Worm (Caenorhabditis elegans) whole organism, L1 larva: ENCODE results near the gene F59B10.5.

Experiments
- ceh-82 ChIP-seq, 3 experiments: fragments of 150-350 bp in 1 of 3; sonication (generic microtip) in 2 of 3; optimal IDR thresholded peaks; 2 replicates each; lab custom pipeline; 2014 to 2017; ENCODE audit warnings: missing biosample characterization in 3 of 3, missing genetic modification characterization in 3 of 3
- ceh-88 ChIP-seq: fragments of 200-800 bp; sonication (Bioruptor generic); IDR thresholded peaks from 2 replicates; pipeline ENCODE4 v1.3.6; 2022; ENCODE audit warnings: missing genetic modification characterization, missing compliant biosample characterization
- dsc-1 ChIP-seq: sonication (generic microtip); optimal IDR thresholded peaks from 2 replicates; lab custom pipeline; 2016; ENCODE audit warnings: mild to moderate bottlenecking, missing genetic modification characterization, missing compliant biosample characterization
- efl-1 ChIP-seq, 4 experiments: fragments of 150-350 bp; optimal IDR thresholded peaks in 3 of 4; peaks in 1 of 4; 1 replicate in 1 of 4; 2 replicates in 3 of 4; lab custom pipeline; 2014; ENCODE audit warnings: missing biosample characterization in 2 of 4, missing genetic modification characterization in 2 of 4, missing genetic modification reagents in 2 of 4
- elt-3 ChIP-seq, 6 experiments: fragments of 150-350 bp in 1 of 6; sonication (generic microtip); optimal IDR thresholded peaks; 2 replicates each; lab custom pipeline; 2017 to 2018; ENCODE audit warnings: missing biosample characterization in 6 of 6, missing genetic modification characterization in 6 of 6, inconsistent platforms in 1 of 6
- lin-13 ChIP-seq: fragments of 150-350 bp; optimal IDR thresholded peaks from 2 replicates; lab custom pipeline; 2014; ENCODE audit warnings: missing biosample characterization, missing genetic modification reagents, missing genetic modification characterization
- lin-39 ChIP-seq: fragments of 150-350 bp; optimal IDR thresholded peaks from 2 replicates; lab custom pipeline; 2014; ENCODE audit warnings: missing biosample characterization, missing genetic modification reagents, missing genetic modification characterization
- lir-3 ChIP-seq: sonication (generic microtip); optimal IDR thresholded peaks from 2 replicates; lab custom pipeline; 2016; ENCODE audit warnings: mild to moderate bottlenecking, missing genetic modification characterization, moderate library complexity, missing compliant biosample characterization; ENCODE audit not compliant: poor library complexity
- mep-1 ChIP-seq: fragments of 150-350 bp; optimal IDR thresholded peaks from 2 replicates; lab custom pipeline; 2014; ENCODE audit warnings: missing biosample characterization, missing genetic modification characterization
- nhr-237 ChIP-seq: fragments of 150-350 bp; optimal IDR thresholded peaks from 2 replicates; lab custom pipeline; 2014; ENCODE audit warnings: missing biosample characterization, missing genetic modification characterization
- nhr-28 ChIP-seq: fragments of 150-350 bp; optimal IDR thresholded peaks from 2 replicates; lab custom pipeline; 2014; ENCODE audit warnings: missing biosample characterization, missing genetic modification characterization
- pag-3 ChIP-seq: sonication (generic microtip); optimal IDR thresholded peaks from 2 replicates; lab custom pipeline; 2017; ENCODE audit warnings: missing genetic modification characterization, mild to moderate bottlenecking, missing compliant biosample characterization, antibody characterized with exemption, borderline replicate concordance; ENCODE audit not compliant: insufficient read depth
- sptf-1 ChIP-seq: fragments of 150-350 bp; optimal IDR thresholded peaks from 2 replicates; lab custom pipeline; 2014; ENCODE audit warnings: missing biosample characterization, missing genetic modification characterization
- tlp-1 ChIP-seq: fragments of 150-350 bp; optimal IDR thresholded peaks from 2 replicates; lab custom pipeline; 2014; ENCODE audit warnings: missing biosample characterization, missing genetic modification characterization
- unc-30 ChIP-seq: sonication (generic microtip); optimal IDR thresholded peaks from 2 replicates; lab custom pipeline; 2017; ENCODE audit warnings: missing biosample characterization, missing genetic modification characterization
- unc-86 ChIP-seq: sonication (generic microtip); optimal IDR thresholded peaks from 2 replicates; lab custom pipeline; 2016; ENCODE audit warnings: missing genetic modification characterization, missing compliant biosample characterization
- vab-15 ChIP-seq: sonication (generic microtip); optimal IDR thresholded peaks from 2 replicates; lab custom pipeline; 2017; ENCODE audit warnings: missing genotype, mild to moderate bottlenecking, missing genetic modification characterization, missing compliant biosample characterization

The F59B10.5 gene

ce11 chrII:10476959-10477358, 46.5 kb downstream of the F59B10.5 start, which contains the start of gene ZK666.4:
Gene ZK666.4 (plus strand): TSS chrII:10477259.
- TF ChIP-seq sptf-1 (tag; lab: Kevin White, UChicago) = no peak
- no peak for TF ChIP-seq lin-13 (GFP tag; lab: Kevin White, UChicago)
- TF ChIP-seq vab-15 (tag; lab: Kevin White, UChicago) = no peak
- TF ChIP-seq pag-3 (tag; lab: Kevin White, UChicago) = no peak
- TF ChIP-seq ceh-88 (GFP tag; lab: Robert Waterston, UW) = no peak
- TF ChIP-seq elt-3 (tag; optimal IDR thresholded peaks at IDR 0.05; lab: Kevin White, UChicago) = no peak
- TF ChIP-seq unc-30 = no peak
- no peak for TF ChIP-seq nhr-237 (tag; lab: Kevin White, UChicago)
- no peak for TF ChIP-seq mep-1 (tag; lab: Kevin White, UChicago)
- no peak for TF ChIP-seq nhr-28 (tag; lab: Kevin White, UChicago)
- TF ChIP-seq lir-3 (tag; lab: Kevin White, UChicago) = no peak

DNA sequence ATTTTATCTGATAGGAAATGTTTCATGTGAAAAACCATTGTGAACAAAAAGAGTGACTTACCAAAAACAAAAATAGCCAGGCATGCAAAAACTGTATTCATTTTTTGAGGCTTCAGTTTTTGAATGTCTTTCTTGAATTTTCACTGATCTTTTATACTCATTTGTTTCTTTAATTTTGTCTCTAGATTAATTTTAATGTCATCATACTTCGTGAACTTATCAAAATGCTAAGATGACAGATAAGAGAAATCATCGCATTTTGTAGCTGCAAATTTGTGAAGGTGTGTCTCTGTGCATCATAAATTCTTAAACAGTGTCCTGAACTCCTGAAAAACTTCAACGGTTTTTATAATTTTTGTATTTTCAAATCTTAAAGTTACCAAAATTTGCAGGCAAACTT, 47.4 kb downstream of the F59B10.5 start, which contains the start of gene clec-58:
TSS of gene clec-58 (minus strand) at position 101 of the 400 bp plus-strand sequence.
- TF ChIP-seq tlp-1 (tag; lab: Kevin White, UChicago) = no peak
- no peak for TF ChIP-seq efl-1 (optimal IDR thresholded peaks at IDR 0.05; lab: Kevin White, UChicago)
- TF ChIP-seq efl-1 (GFP tag; optimal IDR thresholded peaks at IDR 0.05 in 1 of 2; lab: Kevin White, UChicago) = peak in 1 of 2 experiments; percentile 47

- TF ChIP-seq unc-86 (tag; lab: Kevin White, UChicago) = no peak
- TF ChIP-seq lin-39 (tag; lab: Kevin White, UChicago) = no peak
- no peak for TF ChIP-seq ceh-82 (tag; optimal IDR thresholded peaks at IDR 0.05; lab: Kevin White, UChicago)
- TF ChIP-seq pag-3 (tag; lab: Kevin White, UChicago) = no peak
- TF ChIP-seq dsc-1 = no peak
Observed at ce11 chrII:10471790-10472189, 51.7 kb downstream of the F59B10.5 start, which contains the start of gene ZK666.2. Gene ZK666.2 (minus strand): TSS chrII:10471890.
